Worm (Caenorhabditis elegans): ENCODE measurements around the gene F45G2.9.

DNA sequence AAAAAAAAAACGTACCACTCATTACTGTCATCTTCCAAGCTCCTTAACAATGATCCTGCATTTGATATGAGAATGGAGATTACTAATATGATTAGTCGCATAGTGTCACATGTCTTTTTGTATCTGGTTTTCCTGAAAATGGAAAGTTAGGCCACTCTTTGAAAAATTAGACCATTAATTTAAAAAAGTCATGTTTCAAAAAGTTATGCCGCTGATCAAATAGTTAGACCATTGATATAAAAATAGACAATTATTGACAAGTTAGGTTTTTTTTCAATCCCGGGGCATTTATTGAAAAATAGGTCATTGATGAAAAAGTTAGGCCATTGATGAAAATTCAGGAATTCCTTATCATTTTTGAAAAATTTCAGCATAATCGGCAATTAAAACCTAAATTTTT lies 47.3 kb upstream of the F45G2.9 start, which contains the start of gene acc-4:
- TF ChIP-seq ztf-23 (GFP tag; IDR thresholded peaks at IDR 0.05) = no peak
- TF ChIP-seq klf-2 (GFP tag; conservative IDR thresholded peaks at IDR 0.05) = no peak
- no peak for TF ChIP-seq ztf-29 (GFP tag; IDR thresholded peaks at IDR 0.05)

All from whole organism, midembryonic.